Fruit fly (Drosophila melanogaster) whole organism, embryonic: ENCODE results near the gene plum.

Source experiments
- Atf3 ChIP-seq: fragments of 200-800 bp; sonication (Bioruptor generic); optimal IDR thresholded peaks from 3 replicates; lab custom pipeline; 2016; ENCODE audit warnings: missing biosample characterization, missing genetic modification characterization
- B-H2 ChIP-seq: fragments of 200-800 bp; sonication (Bioruptor generic); optimal IDR thresholded peaks from 2 replicates; lab custom pipeline; 2018; ENCODE audit warnings: missing biosample characterization, mild to moderate bottlenecking, missing genetic modification characterization
- BEAF-32 ChIP-seq: fragments of 200-800 bp; sonication (Bioruptor generic); optimal IDR thresholded peaks from 3 replicates; lab custom pipeline; 2017; ENCODE audit warnings: missing biosample characterization, missing genetic modification characterization, mild to moderate bottlenecking, moderate library complexity, missing genetic modification reagents
- CG10209 ChIP-seq: fragments of 200-800 bp; sonication (Bioruptor generic); optimal IDR thresholded peaks from 3 replicates; lab custom pipeline; 2017; ENCODE audit warnings: missing biosample characterization, mild to moderate bottlenecking, missing genetic modification characterization, missing genetic modification reagents
- CG11247 ChIP-seq: fragments of 200-800 bp; sonication (Bioruptor generic); IDR thresholded peaks from 2 replicates; pipeline ENCODE4 v1.3.6; 2022; ENCODE audit warnings: missing biosample characterization, missing genetic modification characterization
- CG11398 ChIP-seq: fragments of 200-800 bp; sonication (Bioruptor generic); optimal IDR thresholded peaks from 2 replicates; lab custom pipeline; 2016; ENCODE audit warnings: missing biosample characterization, missing genetic modification characterization
- CG15696 ChIP-seq: fragments of 200-800 bp; sonication (Bioruptor generic); optimal IDR thresholded peaks from 2 replicates; lab custom pipeline; 2019; ENCODE audit warnings: missing biosample characterization, mild to moderate bottlenecking, missing genetic modification characterization, moderate library complexity
- CG16815 ChIP-seq: fragments of 200-800 bp; sonication (Bioruptor generic); optimal IDR thresholded peaks from 3 replicates; lab custom pipeline; 2017; ENCODE audit warnings: missing biosample characterization, mild to moderate bottlenecking, missing genetic modification characterization
- CG2129 ChIP-seq: fragments of 200-800 bp; sonication (Bioruptor generic); IDR thresholded peaks from 2 replicates; pipeline ENCODE4 v1.3.6; 2022; ENCODE audit warnings: missing biosample characterization, missing genetic modification characterization; ENCODE audit not compliant: partially characterized antibody
- CG31388 ChIP-seq: fragments of 200-800 bp; sonication (Bioruptor generic); optimal IDR thresholded peaks from 2 replicates; lab custom pipeline; 2016; ENCODE audit warnings: missing biosample characterization, missing genetic modification characterization
- CG31441 ChIP-seq: fragments of 200-800 bp; sonication (Bioruptor generic); IDR thresholded peaks from 2 replicates; pipeline ENCODE4 v1.3.6; 2022; ENCODE audit warnings: missing biosample characterization, missing genetic modification characterization
- CG34422 ChIP-seq: fragments of 200-800 bp; sonication (Bioruptor generic); IDR thresholded peaks from 3 replicates; pipeline ENCODE4 v1.3.6; 2022; ENCODE audit warnings: missing biosample characterization, missing genetic modification characterization
- CG4282 ChIP-seq: fragments of 200-800 bp; sonication (Bioruptor generic); optimal IDR thresholded peaks from 2 replicates; lab custom pipeline; 2016; ENCODE audit warnings: missing biosample characterization, missing genetic modification characterization
- CG4328 ChIP-seq: fragments of 200-800 bp; sonication (Bioruptor generic); optimal IDR thresholded peaks from 3 replicates; lab custom pipeline; 2017; ENCODE audit warnings: missing biosample characterization, missing genetic modification reagents, missing genetic modification characterization
- CG4854 ChIP-seq: fragments of 200-800 bp; sonication (Bioruptor generic); optimal IDR thresholded peaks from 2 replicates; lab custom pipeline; 2016; ENCODE audit warnings: missing biosample characterization, missing genetic modification characterization, inconsistent platforms
- CG5953 ChIP-seq: fragments of 200-800 bp; sonication (Bioruptor generic); IDR thresholded peaks from 2 replicates; pipeline ENCODE4 v1.3.6; 2022; ENCODE audit warnings: missing biosample characterization, missing genetic modification characterization
- CG7987 ChIP-seq: fragments of 200-800 bp; sonication (Bioruptor generic); optimal IDR thresholded peaks from 2 replicates; lab custom pipeline; 2018; ENCODE audit warnings: missing biosample characterization, mild to moderate bottlenecking, missing genetic modification characterization, moderate library complexity
- CG8765 ChIP-seq: fragments of 200-800 bp; sonication (Bioruptor generic); IDR thresholded peaks from 2 replicates; pipeline ENCODE4 v1.3.6; 2022; ENCODE audit warnings: missing biosample characterization, missing genetic modification characterization
- CG9876 ChIP-seq: fragments of 200-800 bp; sonication (Bioruptor generic); optimal IDR thresholded peaks from 2 replicates; lab custom pipeline; 2016; ENCODE audit warnings: missing biosample characterization, missing genetic modification characterization
- D ChIP-seq, 2 experiments: fragments of 200-800 bp in 1 of 2; fragments of >200 bp in 1 of 2; sonication (Bioruptor generic) in 1 of 2; optimal IDR thresholded peaks; 2 replicates in 1 of 2; 3 replicates in 1 of 2; lab custom pipeline; 2017; ENCODE audit warnings: mild to moderate bottlenecking in 1 of 2, missing biosample characterization in 1 of 2, missing genetic modification characterization in 1 of 2, missing genetic modification reagents in 1 of 2
- Dll ChIP-seq: fragments of 200-800 bp; sonication (Bioruptor generic); IDR thresholded peaks from 4 replicates; pipeline ENCODE4 v1.3.6; 2022; ENCODE audit warnings: missing biosample characterization, missing genetic modification characterization; ENCODE audit not compliant: partially characterized antibody
- Dref ChIP-seq: fragments of 200-800 bp; sonication (Bioruptor generic); IDR thresholded peaks from 2 replicates; pipeline ENCODE4 v1.3.6; 2022; ENCODE audit warnings: missing biosample characterization, missing genetic modification characterization
- Gsc ChIP-seq: fragments of 200-800 bp; sonication (Bioruptor generic); IDR thresholded peaks from 2 replicates; pipeline ENCODE4 v1.3.6; 2022; ENCODE audit warnings: missing biosample characterization, missing genetic modification characterization
- H15 ChIP-seq: fragments of 200-800 bp; sonication (Bioruptor generic); IDR thresholded peaks from 3 replicates; pipeline ENCODE4 v1.3.6; 2022; ENCODE audit warnings: missing biosample characterization, missing genetic modification characterization
- HHEX ChIP-seq: fragments of 200-800 bp; sonication (Bioruptor generic); optimal IDR thresholded peaks from 3 replicates; lab custom pipeline; 2017; ENCODE audit warnings: missing biosample characterization, mild to moderate bottlenecking, missing genetic modification characterization, missing genetic modification reagents
- HLH54F ChIP-seq: fragments of 200-800 bp; sonication (Bioruptor generic); optimal IDR thresholded peaks from 3 replicates; lab custom pipeline; 2016; ENCODE audit warnings: missing biosample characterization, missing genetic modification characterization
- HmgD ChIP-seq: fragments of 200-800 bp; sonication (Bioruptor generic); optimal IDR thresholded peaks from 3 replicates; lab custom pipeline; 2016; ENCODE audit warnings: missing biosample characterization, missing genetic modification characterization
- Lim3 ChIP-seq: fragments of 200-800 bp; sonication (Bioruptor generic); IDR thresholded peaks from 2 replicates; pipeline ENCODE4 v1.3.6; 2022; ENCODE audit warnings: missing biosample characterization, missing genetic modification characterization
- Lpt ChIP-seq: fragments of >200 bp; optimal IDR thresholded peaks from 2 replicates; lab custom pipeline; 2018; ENCODE audit warnings: missing biosample characterization, missing genetic modification characterization
- MESR4 ChIP-seq: fragments of 200-800 bp; sonication (Bioruptor generic); optimal IDR thresholded peaks from 2 replicates; lab custom pipeline; 2018; ENCODE audit warnings: missing biosample characterization, mild to moderate bottlenecking, missing genetic modification characterization, moderate library complexity
- Mrtf ChIP-seq: fragments of 200-800 bp; sonication (Bioruptor generic); IDR thresholded peaks from 3 replicates; pipeline ENCODE4 v1.3.6; 2022; ENCODE audit warnings: missing biosample characterization, missing genetic modification characterization
- Myb ChIP-seq: fragments of 200-800 bp; sonication (Bioruptor generic); optimal IDR thresholded peaks from 2 replicates; lab custom pipeline; 2016; ENCODE audit warnings: missing biosample characterization, missing genetic modification characterization
- Rx ChIP-seq: fragments of 200-800 bp; sonication (Bioruptor generic); IDR thresholded peaks from 2 replicates; pipeline ENCODE4 v1.3.6; 2022; ENCODE audit warnings: missing biosample characterization, missing genetic modification characterization
- Side ChIP-seq: fragments of 200-800 bp; sonication (Bioruptor generic); optimal IDR thresholded peaks from 2 replicates; lab custom pipeline; 2016; ENCODE audit warnings: missing biosample characterization, missing genetic modification characterization
- Sin3A ChIP-seq: fragments of >200 bp; optimal IDR thresholded peaks from 2 replicates; lab custom pipeline; 2018
- ase ChIP-seq: fragments of 200-800 bp; sonication (Bioruptor generic); IDR thresholded peaks from 3 replicates; pipeline ENCODE4 v1.3.6; 2022; ENCODE audit warnings: missing biosample characterization, missing genetic modification characterization
- az2 ChIP-seq: fragments of 200-800 bp; sonication (Bioruptor generic); optimal IDR thresholded peaks from 3 replicates; lab custom pipeline; 2016; ENCODE audit warnings: missing biosample characterization, missing genetic modification characterization
- crp ChIP-seq, 2 experiments: fragments of 200-800 bp; sonication (Bioruptor generic); optimal IDR thresholded peaks; 2 replicates in 1 of 2; 3 replicates in 1 of 2; lab custom pipeline; 2017; ENCODE audit warnings: missing biosample characterization in 2 of 2, missing genetic modification characterization in 2 of 2, mild to moderate bottlenecking in 1 of 2, moderate library complexity in 1 of 2
- da ChIP-seq: fragments of 200-800 bp; sonication (Bioruptor generic); optimal IDR thresholded peaks from 2 replicates; lab custom pipeline; 2016; ENCODE audit warnings: missing biosample characterization, missing genetic modification characterization
- dati ChIP-seq: fragments of 200-800 bp; sonication (Bioruptor generic); IDR thresholded peaks from 2 replicates; pipeline ENCODE4 v1.3.6; 2022; ENCODE audit warnings: missing biosample characterization, missing genetic modification characterization
- dmrt99B ChIP-seq: fragments of 200-800 bp; sonication (Bioruptor generic); optimal IDR thresholded peaks from 2 replicates; lab custom pipeline; 2018; ENCODE audit warnings: missing biosample characterization, mild to moderate bottlenecking, missing genetic modification characterization, moderate library complexity
- en ChIP-seq: fragments of 200-800 bp; sonication (Bioruptor generic); optimal IDR thresholded peaks from 2 replicates; lab custom pipeline; 2016; ENCODE audit warnings: missing biosample characterization, missing genetic modification characterization
- gro ChIP-seq: fragments of 200-800 bp; sonication (Bioruptor generic); optimal IDR thresholded peaks from 2 replicates; lab custom pipeline; 2016; ENCODE audit warnings: missing biosample characterization, missing genetic modification characterization
- h ChIP-seq: fragments of >200 bp; optimal IDR thresholded peaks from 2 replicates; lab custom pipeline; 2017
- jigr1 ChIP-seq: fragments of 200-800 bp; sonication (Bioruptor generic); IDR thresholded peaks from 3 replicates; pipeline ENCODE4 v1.3.6; 2022; ENCODE audit warnings: missing biosample characterization, missing genetic modification characterization
- jing ChIP-seq: fragments of 200-800 bp; sonication (Bioruptor generic); optimal IDR thresholded peaks from 2 replicates; lab custom pipeline; 2018; ENCODE audit warnings: missing biosample characterization, mild to moderate bottlenecking, missing genetic modification characterization
- pan ChIP-seq, 4 experiments: fragments of >200 bp in 3 of 4; fragments of 200-800 bp in 1 of 4; sonication (Bioruptor generic) in 1 of 4; optimal IDR thresholded peaks in 3 of 4; IDR thresholded peaks in 1 of 4; 2 replicates each; pipeline versions ENCODE4 v1.3.6 to Lab custom; 2017 to 2022; ENCODE audit warnings: missing biosample characterization in 2 of 4, missing genetic modification characterization in 2 of 4, mixed read lengths in 1 of 4
- pb ChIP-seq: fragments of 200-800 bp; sonication (Bioruptor generic); optimal IDR thresholded peaks from 3 replicates; lab custom pipeline; 2016; ENCODE audit warnings: missing biosample characterization, missing genetic modification characterization
- peb ChIP-seq: fragments of 200-800 bp; sonication (Bioruptor generic); IDR thresholded peaks from 2 replicates; pipeline ENCODE4 v1.3.6; 2022; ENCODE audit warnings: missing biosample characterization, missing genetic modification characterization
- stwl ChIP-seq: fragments of 200-800 bp; sonication (Bioruptor generic); optimal IDR thresholded peaks from 3 replicates; lab custom pipeline; 2018; ENCODE audit warnings: missing biosample characterization, mild to moderate bottlenecking, missing genetic modification characterization, moderate library complexity
- ttk ChIP-seq: fragments of 200-800 bp; sonication (Bioruptor generic); IDR thresholded peaks from 2 replicates; pipeline ENCODE4 v2.1.2; 2022; ENCODE audit warnings: missing biosample characterization, missing genetic modification characterization
- zfh1 ChIP-seq: fragments of 200-800 bp; sonication (Bioruptor generic); IDR thresholded peaks from 3 replicates; pipeline ENCODE4 v1.3.6; 2022; ENCODE audit warnings: missing biosample characterization, missing genetic modification characterization

Gene plum

DNA sequence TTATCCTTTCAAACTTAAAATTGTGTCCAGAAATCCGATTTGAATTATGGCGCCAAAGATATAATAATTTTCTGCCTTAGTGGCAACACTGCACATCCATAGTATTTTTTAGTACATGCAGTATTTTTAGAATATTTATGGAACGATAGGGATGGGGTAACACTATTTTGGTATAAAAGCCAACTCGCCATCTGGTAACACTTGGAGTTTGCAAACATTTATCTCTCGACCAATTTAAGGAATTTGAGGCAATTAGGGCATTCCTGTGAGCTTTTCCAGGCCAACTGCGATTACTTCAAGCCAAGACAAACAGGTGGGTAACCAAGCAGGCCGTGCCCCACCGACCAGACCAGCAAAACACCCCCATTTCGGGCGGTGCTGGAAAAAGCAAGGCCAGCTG lies 82.7 kb downstream of the plum start, which contains the start of gene CG5447 (continued):
- TF ChIP-seq Lim3: no peak
- no peak for TF ChIP-seq Mrtf (GFP tag; lab: Robert Waterston, UW)
- TF ChIP-seq zfh1 (GFP tag; lab: Robert Waterston, UW): no peak
- TF ChIP-seq da (GFP tag; lab: Kevin White, UChicago): no peak
- TF ChIP-seq CG16815 (GFP tag; lab: Kevin White, UChicago): no peak
- TF ChIP-seq D (optimal IDR thresholded peaks at IDR 0.05; lab: Kevin White, UChicago): no peak
- TF ChIP-seq D (GFP tag; optimal IDR thresholded peaks at IDR 0.05; lab: Kevin White, UChicago): no peak
- TF ChIP-seq Atf3 (GFP tag; lab: Kevin White, UChicago): no peak
- TF ChIP-seq dati: no peak
- no peak for TF ChIP-seq Gsc (GFP tag; lab: Robert Waterston, UW)
- TF ChIP-seq Dll (GFP tag; lab: Robert Waterston, UW): peak; percentile 40; the same call in 2 of the 4 replicates
- TF ChIP-seq Lpt (GFP tag; lab: Kevin White, UChicago): no peak
- TF ChIP-seq gro: peak; percentile 16
- no peak for TF ChIP-seq dmrt99B (tag; lab: Kevin White, UChicago)
- TF ChIP-seq HHEX (GFP tag; lab: Kevin White, UChicago): no peak
- no peak for TF ChIP-seq en
- no peak for TF ChIP-seq CG7987 (GFP tag; lab: Kevin White, UChicago)
- TF ChIP-seq HmgD (GFP tag; lab: Kevin White, UChicago): peak; percentile 18
- TF ChIP-seq pan (optimal IDR thresholded peaks at IDR 0.05; lab: Kevin White, UChicago): no peak
- TF ChIP-seq pan (GFP tag; optimal IDR thresholded peaks at IDR 0.05 in 1 of 2, IDR thresholded peaks at IDR 0.05 in 1 of 2): no peak
- no peak for TF ChIP-seq crp (GFP tag; optimal IDR thresholded peaks at IDR 0.05; lab: Kevin White, UChicago)
- no peak for TF ChIP-seq Myb (GFP tag; lab: Kevin White, UChicago)
- no peak for TF ChIP-seq ase (GFP tag; lab: Robert Waterston, UW)
- TF ChIP-seq Dref (GFP tag; lab: Robert Waterston, UW): peak; percentile 38; the same call in 1 of the 2 replicates
- no peak for TF ChIP-seq CG2129 (GFP tag; lab: Robert Waterston, UW)
- TF ChIP-seq Rx: no peak
- no peak for TF ChIP-seq CG5953 (GFP tag; lab: Robert Waterston, UW)
- TF ChIP-seq CG31441 (GFP tag; lab: Robert Waterston, UW): no peak
- TF ChIP-seq peb (GFP tag; lab: Robert Waterston, UW): no peak
- TF ChIP-seq BEAF-32 (GFP tag; lab: Kevin White, UChicago): peak; percentile 22
- no peak for TF ChIP-seq CG4328 (GFP tag; lab: Kevin White, UChicago)
- TF ChIP-seq CG9876: no peak
- no peak for TF ChIP-seq CG4282 (GFP tag; lab: Kevin White, UChicago)
- TF ChIP-seq CG4854: no peak
- TF ChIP-seq Sin3A (lab: Kevin White, UChicago): peak; percentile 15
- no peak for TF ChIP-seq CG11247 (GFP tag; lab: Robert Waterston, UW)
- no peak for TF ChIP-seq CG34422 (GFP tag; lab: Robert Waterston, UW)
- no peak for TF ChIP-seq CG15696 (tag; lab: Kevin White, UChicago)
- TF ChIP-seq HLH54F (GFP tag; lab: Kevin White, UChicago): no peak
- TF ChIP-seq h: no peak
- TF ChIP-seq jing (GFP tag; lab: Kevin White, UChicago): no peak
- no peak for TF ChIP-seq CG8765 (GFP tag; lab: Robert Waterston, UW)
- no peak for TF ChIP-seq ttk
- no peak for TF ChIP-seq B-H2 (GFP tag; lab: Kevin White, UChicago)
- no peak for TF ChIP-seq pb (GFP tag; lab: Kevin White, UChicago)
- no peak for TF ChIP-seq CG31388
- TF ChIP-seq MESR4 (GFP tag; lab: Kevin White, UChicago): peak; percentile 80
- no peak for TF ChIP-seq CG10209 (GFP tag; lab: Kevin White, UChicago)
- TF ChIP-seq az2 (GFP tag; lab: Kevin White, UChicago): no peak
- no peak for TF ChIP-seq H15 (GFP tag; lab: Robert Waterston, UW)
- TF ChIP-seq CG11398 (GFP tag; lab: Kevin White, UChicago): no peak
- TF ChIP-seq jigr1 (GFP tag; lab: Robert Waterston, UW): no peak
- peak; percentile 91 for TF ChIP-seq stwl
- TF ChIP-seq Side (GFP tag; lab: Kevin White, UChicago): no peak
